Fruit fly (Drosophila melanogaster): ENCODE measurements around the gene lok.

DNA sequence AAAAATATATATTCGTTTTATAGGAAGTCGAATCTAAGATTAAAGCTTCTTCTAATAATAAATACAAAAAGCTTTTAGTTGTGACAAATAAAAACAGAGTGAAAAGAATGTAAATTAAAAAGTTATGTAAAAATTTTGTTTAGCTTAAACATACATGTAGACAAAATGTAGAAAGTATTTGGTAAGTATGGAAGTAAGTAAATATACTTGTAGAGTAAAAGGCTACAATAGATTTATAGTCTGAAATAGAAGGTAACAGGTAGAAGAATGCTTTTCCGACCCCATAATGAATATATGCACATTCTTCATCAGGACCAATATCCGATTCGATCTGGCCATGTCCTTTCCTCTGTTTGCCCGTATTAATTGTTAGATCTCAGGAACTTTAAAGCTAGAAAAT, 36.9 kb upstream of the lok start:
- TF ChIP-seq lola (GFP tag; optimal IDR thresholded peaks at IDR 0.05) (no peak), foxo (GFP tag; optimal IDR thresholded peaks at IDR 0.05) (no peak), CG32264 (GFP tag; optimal IDR thresholded peaks at IDR 0.05) (no peak), psq (GFP tag; optimal IDR thresholded peaks at IDR 0.05) (no peak), fru (GFP tag; optimal IDR thresholded peaks at IDR 0.05) (no peak), pan (optimal IDR thresholded peaks at IDR 0.05) (no peak), sv (GFP tag; optimal IDR thresholded peaks at IDR 0.05) (no peak), OdsH (GFP tag; optimal IDR thresholded peaks at IDR 0.05) (no peak), GATAd (GFP tag; optimal IDR thresholded peaks at IDR 0.05) (no peak), Sp1 (GFP tag; optimal IDR thresholded peaks at IDR 0.05) (no peak), Hr78 (GFP tag; optimal IDR thresholded peaks at IDR 0.05) (no peak), brk (GFP tag; optimal IDR thresholded peaks at IDR 0.05) (no peak), tai (GFP tag; optimal IDR thresholded peaks at IDR 0.05) (no peak)
